Worm (Caenorhabditis elegans): Measurements from ENCODE around the gene srw-54.

srw-54 gene

DNA sequence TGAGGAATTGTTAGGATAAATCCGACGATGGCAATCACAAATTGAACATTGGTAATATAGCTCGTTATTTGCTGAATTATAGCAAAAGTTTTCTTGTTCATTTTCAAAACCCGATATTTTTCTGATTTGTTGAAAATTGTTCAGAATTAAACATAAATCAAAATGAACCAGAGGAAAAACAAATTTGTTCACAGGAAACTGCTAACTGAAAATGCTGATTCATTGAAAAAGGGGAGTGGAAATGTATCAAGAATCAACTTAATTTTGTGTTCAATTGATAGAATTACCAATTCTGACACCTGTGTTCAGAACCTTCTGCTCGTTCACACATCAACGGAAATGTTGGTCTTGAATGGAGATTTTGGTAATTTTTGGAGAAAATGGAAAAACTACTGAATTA, 32.4 kb downstream of the srw-54 start, which contains the start of gene srw-77:
Gene srw-77 (minus strand): TSS at position 101 of the 400 bp plus-strand sequence.
- TF ChIP-seq zfp-2 (tag; optimal IDR thresholded peaks at IDR 0.05): no peak
- TF ChIP-seq zfp-3 (GFP tag; conservative IDR thresholded peaks at IDR 0.05): no peak
- TF ChIP-seq T20F7.1 (GFP tag; optimal IDR thresholded peaks at IDR 0.05): no peak
- no peak for TF ChIP-seq nhr-237 (tag; optimal IDR thresholded peaks at IDR 0.05)
- no peak for TF ChIP-seq lim-7 (GFP tag; IDR thresholded peaks at IDR 0.05)
- TF ChIP-seq mdt-29 (GFP tag; IDR thresholded peaks at IDR 0.05): no peak
- TF ChIP-seq ces-1 (GFP tag; optimal IDR thresholded peaks at IDR 0.05): no peak
- TF ChIP-seq lin-13 (GFP tag; optimal IDR thresholded peaks at IDR 0.05): no peak
- TF ChIP-seq fkh-10 (GFP tag; optimal IDR thresholded peaks at IDR 0.05): no peak
- no peak for TF ChIP-seq ama-1 (optimal IDR thresholded peaks at IDR 0.05)
- no peak for TF ChIP-seq zag-1 (tag; optimal IDR thresholded peaks at IDR 0.05)
- TF ChIP-seq ztf-11 (tag; optimal IDR thresholded peaks at IDR 0.05): no peak
- no peak for TF ChIP-seq dve-1 (tag; optimal IDR thresholded peaks at IDR 0.05; ENCODE audit: insufficient read depth)
- TF ChIP-seq spr-3 (GFP tag; optimal IDR thresholded peaks at IDR 0.05): no peak
- TF ChIP-seq hmg-1.1 (GFP tag; IDR thresholded peaks at IDR 0.05): no peak
- TF ChIP-seq vab-7 (GFP tag; IDR thresholded peaks at IDR 0.05): no peak
- no peak for TF ChIP-seq pqm-1 (tag; optimal IDR thresholded peaks at IDR 0.05)
- TF ChIP-seq hlh-30 (tag; optimal IDR thresholded peaks at IDR 0.05; ENCODE audit: insufficient read depth): no peak

DNA sequence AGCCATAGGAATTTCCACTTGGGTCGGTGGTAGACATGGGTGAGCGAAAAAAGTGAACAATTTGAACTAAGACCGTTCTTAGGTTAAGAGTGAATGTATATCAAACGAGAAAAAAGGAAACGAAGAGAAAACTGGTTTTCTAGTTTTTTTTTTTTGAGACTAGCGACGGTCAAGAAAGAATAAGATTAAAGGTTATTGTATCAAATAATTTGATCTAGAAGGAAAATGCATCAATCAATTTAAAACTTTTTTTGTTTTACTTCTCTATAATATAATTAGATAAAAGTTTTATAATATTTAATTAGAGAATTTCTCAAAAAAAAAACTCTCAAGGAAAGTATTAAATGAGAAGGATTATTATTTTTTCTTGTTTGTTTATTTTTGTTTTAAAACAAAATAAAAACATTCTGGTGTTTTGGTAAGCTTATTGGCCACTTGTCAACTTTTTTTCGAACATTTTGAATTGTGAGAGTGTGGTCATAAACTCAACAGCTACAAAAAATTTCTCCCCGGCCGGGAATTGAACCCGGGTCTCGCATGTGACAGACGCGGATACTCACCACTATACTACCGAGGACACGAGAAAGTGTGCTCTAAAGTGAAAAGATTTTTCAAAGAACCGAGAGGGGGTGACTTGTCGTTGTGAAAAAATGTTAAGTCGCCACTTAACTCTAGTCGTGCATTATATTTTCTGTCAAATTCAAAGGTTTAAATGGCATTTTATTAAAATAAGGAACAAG, 34.2 kb downstream of the srw-54 start, which contains the start of gene W06G6.17:
Gene W06G6.17 (minus strand): TSS at position 51 of the 740 bp plus-strand sequence.
- TF ChIP-seq hlh-30 (tag; optimal IDR thresholded peaks at IDR 0.05; ENCODE audit: insufficient read depth) (peak; percentile 74), duxl-1 (tag; optimal IDR thresholded peaks at IDR 0.05; ENCODE audit: poor library complexity) (peak; percentile 53), T20F7.1 (GFP tag; optimal IDR thresholded peaks at IDR 0.05) (no peak), dmd-8 (GFP tag; IDR thresholded peaks at IDR 0.05) (0 out of 2 replicates have a peak, but pooled peaks have one; percentile 30), dmd-6 (GFP tag; IDR thresholded peaks at IDR 0.05) (peak; percentile 28; the same call in 1 of the 2 replicates), daf-16 (GFP tag; optimal IDR thresholded peaks at IDR 0.05) (peak in 1 of 2 experiments; percentile 44), daf-16 (tag; optimal IDR thresholded peaks at IDR 0.05) (peak; percentile 44), madf-5 (GFP tag; IDR thresholded peaks at IDR 0.05) (0 out of 4 replicates have a peak, but pooled peaks of 1 of the 2 experiments have one; percentile 49), Y48G9A.11 (GFP tag; IDR thresholded peaks at IDR 0.05) (0 out of 2 replicates have a peak, but pooled peaks have one; percentile 23), F26F4.8 (GFP tag; conservative IDR thresholded peaks at IDR 0.05) (0 out of 2 replicates have a peak, but pooled peaks have one; percentile 38), F44E2.7 (GFP tag; IDR thresholded peaks at IDR 0.05) (no peak), lim-7 (GFP tag; IDR thresholded peaks at IDR 0.05) (0 out of 2 replicates have a peak, but pooled peaks have one; percentile 22), egl-43 (GFP tag; IDR thresholded peaks at IDR 0.05) (peak; percentile 49; the same call in 1 of the 2 replicates), daf-19 (GFP tag; conservative IDR thresholded peaks at IDR 0.05) (no peak)

DNA sequence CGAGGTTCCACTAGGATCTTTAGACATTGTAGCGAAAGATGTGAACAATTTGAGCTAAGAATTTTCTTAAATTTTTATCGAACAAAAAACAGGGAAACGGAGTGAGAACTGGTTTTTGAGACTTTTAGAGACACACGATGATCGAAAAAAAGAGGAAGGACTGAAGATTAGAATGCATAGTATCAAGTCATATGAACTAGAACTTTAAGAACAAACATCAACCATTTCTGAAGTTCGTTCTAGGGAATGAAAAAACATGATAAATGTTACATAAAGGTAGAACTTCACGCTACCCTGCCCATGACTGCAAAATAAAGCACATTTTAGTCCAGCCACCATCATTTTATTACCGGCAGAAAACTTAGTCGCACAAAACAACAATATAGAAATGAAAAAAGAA, 35.2 kb downstream of the srw-54 start, which contains the start of gene W06G6.9:
Gene W06G6.9 (minus strand): TSS at position 101 of the 400 bp plus-strand sequence.
- TF ChIP-seq sdz-12 (GFP tag; optimal IDR thresholded peaks at IDR 0.05): no peak
- TF ChIP-seq lir-3 (tag; optimal IDR thresholded peaks at IDR 0.05): no peak
- no peak for TF ChIP-seq daf-19 (GFP tag; conservative IDR thresholded peaks at IDR 0.05)

DNA sequence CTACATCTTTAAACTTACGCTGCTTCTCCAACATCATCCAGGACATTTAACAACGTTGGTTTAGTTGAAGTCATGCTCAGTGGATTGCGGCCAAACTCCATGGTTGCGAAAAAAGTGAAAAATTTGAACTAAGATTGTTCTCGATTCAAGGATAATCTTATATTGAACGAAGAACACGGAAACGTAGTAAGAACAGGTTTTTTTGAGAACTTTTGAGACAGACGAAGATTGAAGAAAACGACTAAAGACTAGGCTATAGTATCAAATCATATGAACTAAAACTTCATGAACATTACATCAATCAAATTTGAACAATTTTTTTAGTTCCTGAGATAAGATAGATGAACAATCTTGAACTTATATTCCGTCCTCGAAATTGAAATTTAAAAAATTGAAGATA, 36.0 kb downstream of the srw-54 start, which contains the start of gene W06G6.10:
Gene W06G6.10 (minus strand): TSS at position 101 of the 400 bp plus-strand sequence.
- TF ChIP-seq T20F7.1 (GFP tag; optimal IDR thresholded peaks at IDR 0.05) (no peak), unc-130 (GFP tag; optimal IDR thresholded peaks at IDR 0.05) (no peak), nhr-25 (tag; optimal IDR thresholded peaks at IDR 0.05; ENCODE audit: borderline replicate concordance, insufficient read depth) (no peak), daf-8 (GFP tag; IDR thresholded peaks at IDR 0.05) (no peak), pqm-1 (tag; optimal IDR thresholded peaks at IDR 0.05) (no peak), nhr-6 (tag; optimal IDR thresholded peaks at IDR 0.05) (no peak), ztf-7 (tag; optimal IDR thresholded peaks at IDR 0.05) (no peak), ctbp-1 (GFP tag; IDR thresholded peaks at IDR 0.05) (no peak), snpc-4 (tag; optimal IDR thresholded peaks at IDR 0.05) (no peak)

All from whole organism, L4 larva.